Fruit fly (Drosophila melanogaster): ENCODE results near the gene nAChRbeta3.

DNA sequence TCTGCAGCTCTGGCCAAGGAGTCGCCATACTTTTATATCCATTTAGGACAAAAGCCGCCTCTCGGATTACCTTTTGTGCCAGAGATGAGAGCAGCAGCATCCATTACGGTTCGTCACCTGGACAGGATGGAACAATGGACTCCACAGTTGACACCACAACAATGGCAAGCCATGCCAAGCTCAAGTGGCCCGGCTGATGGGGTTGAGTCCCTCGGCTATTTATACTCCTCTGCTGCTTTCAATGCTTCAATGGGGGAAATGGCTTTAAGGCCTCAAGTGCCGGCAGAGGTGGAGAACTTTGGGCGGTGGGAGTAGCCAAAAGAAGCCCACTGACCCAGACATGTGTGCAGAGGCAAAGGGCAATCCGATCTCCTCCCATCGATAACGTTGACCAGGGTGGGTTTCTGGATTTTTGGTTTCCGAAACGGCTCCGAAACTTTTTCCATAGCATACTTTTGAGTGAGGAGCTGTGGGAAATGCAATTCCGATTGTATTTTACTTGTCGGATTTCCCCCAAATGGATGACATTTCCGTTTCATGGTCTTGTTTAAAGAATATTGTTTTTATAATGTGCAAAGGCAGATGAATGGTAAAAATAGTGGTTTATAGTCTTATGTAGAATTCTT lies 31.7 kb downstream of the nAChRbeta3 start, which contains the start of gene Ptth:
- no peak for TF ChIP-seq ovo (GFP tag; optimal IDR thresholded peaks at IDR 0.05)
- TF ChIP-seq Hr96 (GFP tag; optimal IDR thresholded peaks at IDR 0.05), result no peak
- no peak for TF ChIP-seq CG12768 (GFP tag; optimal IDR thresholded peaks at IDR 0.05)
- no peak for TF ChIP-seq Mnt (GFP tag; optimal IDR thresholded peaks at IDR 0.05)

All from whole organism, adult.